Worm (Caenorhabditis elegans): Measurements from ENCODE around the gene hil-2.
"Not testable (repeated sequence)": the region's sequence is repeated elsewhere in the genome, so short reads cannot be mapped to it uniquely, and the experiment has no call there.

The hil-2 gene

ce11 chrIV:6294081-6294480, at the start of gene hil-2:
hil-2 (plus strand) TSS chrIV:6294240.
- TF ChIP-seq dao-5 (tag; optimal IDR thresholded peaks at IDR 0.05), result no peak
- no peak for TF ChIP-seq W03F9.2 (tag; optimal IDR thresholded peaks at IDR 0.05)
- no peak for TF ChIP-seq him-1 (tag; optimal IDR thresholded peaks at IDR 0.05)

- TF ChIP-seq W03F9.2 (tag; optimal IDR thresholded peaks at IDR 0.05) (no peak), dao-5 (tag; optimal IDR thresholded peaks at IDR 0.05) (no peak), him-1 (tag; optimal IDR thresholded peaks at IDR 0.05) (no peak)
Measured at ce11 chrIV:6248486-6248885, 45.6 kb upstream of the hil-2 start, which contains the start of gene acox-3. acox-3 (minus strand) TSS chrIV:6248492.

ce11 chrIV:6249591-6249990, 44.4 kb upstream of the hil-2 start, which contains the start of gene F58F9.1:
F58F9.1 (plus strand) TSS chrIV:6249841.
- TF ChIP-seq dao-5 (tag; optimal IDR thresholded peaks at IDR 0.05) (no peak), W03F9.2 (tag; optimal IDR thresholded peaks at IDR 0.05) (no peak), him-1 (tag; optimal IDR thresholded peaks at IDR 0.05) (no peak)

ce11 chrIV:6253000-6253399, 41.0 kb upstream of the hil-2 start, which contains the start of gene T13A10.2:
T13A10.2 (plus strand) TSS chrIV:6253300.
- TF ChIP-seq him-1, dao-5, W03F9.2 (tag; optimal IDR thresholded peaks at IDR 0.05): not testable (repeated sequence)

- TF ChIP-seq dao-5 (tag; optimal IDR thresholded peaks at IDR 0.05) (no peak), W03F9.2 (tag; optimal IDR thresholded peaks at IDR 0.05) (no peak), him-1 (tag; optimal IDR thresholded peaks at IDR 0.05) (no peak)
Measured at ce11 chrIV:6254635-6255034, 39.4 kb upstream of the hil-2 start, which contains the start of gene T13A10.64. T13A10.64 (plus strand) TSS chrIV:6254935.

- TF ChIP-seq him-1 (tag; optimal IDR thresholded peaks at IDR 0.05) (no peak), dao-5 (tag; optimal IDR thresholded peaks at IDR 0.05) (no peak), W03F9.2 (tag; optimal IDR thresholded peaks at IDR 0.05) (no peak)
Measured at ce11 chrIV:6258967-6259366, 35.1 kb upstream of the hil-2 start.

ce11 chrIV:6259732-6260131, 34.3 kb upstream of the hil-2 start, which contains the start of gene nlp-16:
nlp-16 (minus strand) TSS chrIV:6259832.
- no peak for TF ChIP-seq W03F9.2 (tag; optimal IDR thresholded peaks at IDR 0.05)
- no peak for TF ChIP-seq dao-5 (tag; optimal IDR thresholded peaks at IDR 0.05)
- TF ChIP-seq him-1 (tag; optimal IDR thresholded peaks at IDR 0.05), result no peak

ce11 chrIV:6263244-6263643, 30.8 kb upstream of the hil-2 start, which contains the start of gene srv-28:
srv-28 (minus strand) TSS chrIV:6263344.
- TF ChIP-seq dao-5 (tag; optimal IDR thresholded peaks at IDR 0.05) (no peak), him-1 (tag; optimal IDR thresholded peaks at IDR 0.05) (no peak), W03F9.2 (tag; optimal IDR thresholded peaks at IDR 0.05) (no peak)

- TF ChIP-seq him-1 (tag; optimal IDR thresholded peaks at IDR 0.05), result no peak
- TF ChIP-seq dao-5 (tag; optimal IDR thresholded peaks at IDR 0.05), result no peak
- no peak for TF ChIP-seq W03F9.2 (tag; optimal IDR thresholded peaks at IDR 0.05)
Measured at ce11 chrIV:6266499-6266898, 27.5 kb upstream of the hil-2 start, which contains the start of gene srv-29. srv-29 (minus strand) TSS chrIV:6266599.

ce11 chrIV:6269346-6269745, 24.7 kb upstream of the hil-2 start, which contains the start of gene srv-30:
srv-30 (minus strand) TSS chrIV:6269446.
- TF ChIP-seq W03F9.2 (tag; optimal IDR thresholded peaks at IDR 0.05) (no peak), dao-5 (tag; optimal IDR thresholded peaks at IDR 0.05) (no peak), him-1 (tag; optimal IDR thresholded peaks at IDR 0.05) (no peak)

ce11 chrIV:6271923-6272322, 22.1 kb upstream of the hil-2 start, which contains the start of gene srv-31:
srv-31 (minus strand) TSS chrIV:6272023.
- TF ChIP-seq him-1 (tag; optimal IDR thresholded peaks at IDR 0.05), result no peak
- TF ChIP-seq dao-5 (tag; optimal IDR thresholded peaks at IDR 0.05), result no peak
- TF ChIP-seq W03F9.2 (tag; optimal IDR thresholded peaks at IDR 0.05), result no peak

- no peak for TF ChIP-seq dao-5 (tag; optimal IDR thresholded peaks at IDR 0.05)
- no peak for TF ChIP-seq him-1 (tag; optimal IDR thresholded peaks at IDR 0.05)
- no peak for TF ChIP-seq W03F9.2 (tag; optimal IDR thresholded peaks at IDR 0.05)
Measured at ce11 chrIV:6275671-6276209, 18.3 kb upstream of the hil-2 start, which contains the start of the genes aat-4 and T13A10.1. aat-4 (minus strand) TSS chrIV:6275721. T13A10.1 (plus strand) TSS chrIV:6276081.

ce11 chrIV:6279392-6279791, 14.6 kb upstream of the hil-2 start, which contains the start of gene sams-5:
sams-5 (minus strand) TSS chrIV:6279522.
- TF ChIP-seq dao-5 (tag; optimal IDR thresholded peaks at IDR 0.05), result no peak
- TF ChIP-seq W03F9.2 (tag; optimal IDR thresholded peaks at IDR 0.05), result no peak
- no peak for TF ChIP-seq him-1 (tag; optimal IDR thresholded peaks at IDR 0.05)

- TF ChIP-seq dao-5 (tag; optimal IDR thresholded peaks at IDR 0.05) (no peak), him-1 (tag; optimal IDR thresholded peaks at IDR 0.05) (no peak), W03F9.2 (tag; optimal IDR thresholded peaks at IDR 0.05) (no peak)
Measured at ce11 chrIV:6282143-6282542, 11.9 kb upstream of the hil-2 start, which contains the start of gene srv-32. srv-32 (minus strand) TSS chrIV:6282243.

Measured in whole organism, L4/young adult.